Fruit fly (Drosophila melanogaster): ENCODE measurements around the gene CG13887.
A peak's percentile ranks its signal among the peaks of the same experiment; 100 is the strongest.

CG13887 gene

dm6 chr3L:818438-819138 lies 19.1 kb upstream of the CG13887 start (continued):
- no peak for TF ChIP-seq CG11085 (GFP tag; IDR thresholded peaks at IDR 0.05)
- TF ChIP-seq emc (GFP tag; optimal IDR thresholded peaks at IDR 0.05) = no peak
- TF ChIP-seq cato (GFP tag; optimal IDR thresholded peaks at IDR 0.05; ENCODE audit: borderline replicate concordance) = no peak
- 0 out of 2 replicates have a peak, but pooled peaks have one; percentile 17 for TF ChIP-seq Xrp1 (GFP tag; IDR thresholded peaks at IDR 0.05)
- no peak for TF ChIP-seq bcd (GFP tag; optimal IDR thresholded peaks at IDR 0.05)
- no peak for TF ChIP-seq bab2 (GFP tag; optimal IDR thresholded peaks at IDR 0.05)
- TF ChIP-seq CG9932 (GFP tag; IDR thresholded peaks at IDR 0.05) = no peak
- TF ChIP-seq chn (GFP tag; optimal IDR thresholded peaks at IDR 0.05) = no peak
- TF ChIP-seq Max (GFP tag; optimal IDR thresholded peaks at IDR 0.05) = no peak
- TF ChIP-seq CTCF (GFP tag; optimal IDR thresholded peaks at IDR 0.05) = no peak
- no peak for TF ChIP-seq CG11723 (GFP tag; optimal IDR thresholded peaks at IDR 0.05)
- TF ChIP-seq CG5180 (GFP tag; optimal IDR thresholded peaks at IDR 0.05) = no peak
- peak; percentile 30 for TF ChIP-seq Vsx1 (GFP tag; optimal IDR thresholded peaks at IDR 0.05)
- TF ChIP-seq crc (GFP tag; optimal IDR thresholded peaks at IDR 0.05) = no peak
- TF ChIP-seq TFAM (GFP tag; optimal IDR thresholded peaks at IDR 0.05) = no peak
- TF ChIP-seq psq (GFP tag; optimal IDR thresholded peaks at IDR 0.05) = no peak
- TF ChIP-seq peb (GFP tag; IDR thresholded peaks at IDR 0.05) = no peak
- no peak for TF ChIP-seq CG10565 (GFP tag; optimal IDR thresholded peaks at IDR 0.05)
- TF ChIP-seq HmgZ (tag; optimal IDR thresholded peaks at IDR 0.05) = no peak
- no peak for TF ChIP-seq Ravus (GFP tag; IDR thresholded peaks at IDR 0.05)
- no peak for TF ChIP-seq az2 (GFP tag; optimal IDR thresholded peaks at IDR 0.05)
- no peak for TF ChIP-seq cg (GFP tag; optimal IDR thresholded peaks at IDR 0.05)
- no peak for TF ChIP-seq CG9797 (GFP tag; optimal IDR thresholded peaks at IDR 0.05)
- TF ChIP-seq CG12659 (GFP tag; optimal IDR thresholded peaks at IDR 0.05) = peak; percentile 11
- no peak for TF ChIP-seq CG8944 (GFP tag; optimal IDR thresholded peaks at IDR 0.05)
- no peak for TF ChIP-seq CG6654 (GFP tag; optimal IDR thresholded peaks at IDR 0.05)
- no peak; the same call in 1 of the 2 replicates for TF ChIP-seq H2.0 (GFP tag; IDR thresholded peaks at IDR 0.05)
- TF ChIP-seq CG6254 (GFP tag; optimal IDR thresholded peaks at IDR 0.05) = no peak
- TF ChIP-seq CG2712 (tag; optimal IDR thresholded peaks at IDR 0.05) = peak; percentile 14
- TF ChIP-seq CG17361 (GFP tag; IDR thresholded peaks at IDR 0.05) = peak; percentile 40; the same call in 2 of the 3 replicates
- TF ChIP-seq YL-1 (GFP tag; optimal IDR thresholded peaks at IDR 0.05) = no peak
- no peak for TF ChIP-seq B-H1 (GFP tag; IDR thresholded peaks at IDR 0.05)
- no peak for TF ChIP-seq zfh1 (GFP tag; IDR thresholded peaks at IDR 0.05)
- TF ChIP-seq CG6272 (GFP tag; IDR thresholded peaks at IDR 0.05) = no peak
- peak; percentile 30; the same call in 2 of the 3 replicates for TF ChIP-seq row (GFP tag; IDR thresholded peaks at IDR 0.05)
- no peak for TF ChIP-seq Hr78 (GFP tag; optimal IDR thresholded peaks at IDR 0.05)
- TF ChIP-seq HLHmδ (GFP tag; optimal IDR thresholded peaks at IDR 0.05) = no peak
- no peak for TF ChIP-seq CG17186 (GFP tag; optimal IDR thresholded peaks at IDR 0.05)
- TF ChIP-seq CG12104 (GFP tag; optimal IDR thresholded peaks at IDR 0.05) = no peak
- no peak for TF ChIP-seq repo (GFP tag; optimal IDR thresholded peaks at IDR 0.05)
- no peak for TF ChIP-seq gcm (GFP tag; optimal IDR thresholded peaks at IDR 0.05)
- TF ChIP-seq NfI (GFP tag; optimal IDR thresholded peaks at IDR 0.05) = no peak
- TF ChIP-seq da (GFP tag; optimal IDR thresholded peaks at IDR 0.05) = no peak
- TF ChIP-seq sc (optimal IDR thresholded peaks at IDR 0.05) = no peak
- no peak for TF ChIP-seq sc (GFP tag; optimal IDR thresholded peaks at IDR 0.05)
- no peak for TF ChIP-seq dm (GFP tag; optimal IDR thresholded peaks at IDR 0.05)
- no peak for TF ChIP-seq rib (GFP tag; IDR thresholded peaks at IDR 0.05)
- no peak for TF ChIP-seq CG30431 (GFP tag; optimal IDR thresholded peaks at IDR 0.05)
- TF ChIP-seq CG15479 (GFP tag; optimal IDR thresholded peaks at IDR 0.05) = no peak
- TF ChIP-seq CG5245 (GFP tag; optimal IDR thresholded peaks at IDR 0.05) = no peak
- no peak for TF ChIP-seq CG16813 (GFP tag; IDR thresholded peaks at IDR 0.05; ENCODE audit: partially characterized antibody)
